Worm (Caenorhabditis elegans): ENCODE measurements around the gene T05C1.5.

DNA sequence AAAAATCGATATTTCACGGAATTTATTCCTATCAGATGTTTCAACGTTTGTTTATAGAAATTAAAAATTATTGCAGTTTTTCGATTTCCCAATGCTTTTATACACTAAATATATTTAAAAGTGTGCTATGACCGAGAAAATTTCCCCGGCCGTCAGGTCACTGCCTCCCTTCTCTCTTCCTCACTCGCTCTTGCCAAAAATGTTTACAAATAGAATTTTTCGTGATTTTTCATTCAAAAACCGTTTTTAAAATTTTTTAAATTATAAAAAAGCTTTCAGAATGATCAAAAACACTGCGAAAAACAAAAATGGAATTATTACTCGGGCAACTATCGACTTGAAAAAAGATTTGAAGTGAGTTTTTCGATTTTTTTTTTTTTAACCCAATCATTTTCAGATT is 29.8 kb downstream of the T05C1.5 start, which contains the start of the genes T12C9.7 and vps-18:
- TF ChIP-seq flt-1 (GFP tag; IDR thresholded peaks at IDR 0.05) (no peak), med-1 (GFP tag; optimal IDR thresholded peaks at IDR 0.05; ENCODE audit: insufficient read depth) (no peak), ztf-29 (GFP tag; IDR thresholded peaks at IDR 0.05) (no peak), ztf-23 (GFP tag; IDR thresholded peaks at IDR 0.05) (no peak), ref-1 (GFP tag; conservative IDR thresholded peaks at IDR 0.05) (no peak), cog-1 (tag; optimal IDR thresholded peaks at IDR 0.05) (no peak), T22C8.4 (GFP tag; IDR thresholded peaks at IDR 0.05) (no peak), klf-2 (GFP tag; conservative IDR thresholded peaks at IDR 0.05) (no peak), tab-1 (GFP tag; IDR thresholded peaks at IDR 0.05) (no peak)

Measured in whole organism, midembryonic.